Fruit fly (Drosophila melanogaster): ENCODE data around the gene Pdss2.

Pdss2 gene

dm6 chr3L:21044721-21045120 lies 17.0 kb downstream of the Pdss2 start:
- no peak for TF ChIP-seq D1 (tag; optimal IDR thresholded peaks at IDR 0.05)
- no peak for TF ChIP-seq CG8301 (tag; optimal IDR thresholded peaks at IDR 0.05)
- peak; percentile 15 for TF ChIP-seq CG9948 (tag; optimal IDR thresholded peaks at IDR 0.05)
- TF ChIP-seq Ets98B (GFP tag; IDR thresholded peaks at IDR 0.05): no peak
- no peak for TF ChIP-seq Snoo (tag; optimal IDR thresholded peaks at IDR 0.05)
- no peak for TF ChIP-seq CG4496 (GFP tag; IDR thresholded peaks at IDR 0.05)
- no peak for TF ChIP-seq CG12605 (GFP tag; IDR thresholded peaks at IDR 0.05)
- no peak for TF ChIP-seq fd96Ca (GFP tag; IDR thresholded peaks at IDR 0.05)
- TF ChIP-seq CG14655 (GFP tag; optimal IDR thresholded peaks at IDR 0.05): peak; percentile 6

dm6 chr3L:21046107-21046708 lies 18.5 kb downstream of the Pdss2 start:
- TF ChIP-seq CG9948 (tag; optimal IDR thresholded peaks at IDR 0.05): peak; percentile 30
- no peak for TF ChIP-seq EcR (GFP tag; optimal IDR thresholded peaks at IDR 0.05)
- TF ChIP-seq CG14655 (GFP tag; optimal IDR thresholded peaks at IDR 0.05): peak; percentile 61
- TF ChIP-seq rn (GFP tag; IDR thresholded peaks at IDR 0.05): 0 out of 2 replicates have a peak, but pooled peaks have one; percentile 9
- TF ChIP-seq Ets98B (GFP tag; IDR thresholded peaks at IDR 0.05): peak; percentile 27; the same call in 1 of the 2 replicates
- TF ChIP-seq Pif1B (GFP tag; optimal IDR thresholded peaks at IDR 0.05): no peak
- no peak for TF ChIP-seq Snoo (tag; optimal IDR thresholded peaks at IDR 0.05)
- TF ChIP-seq CG8301 (tag; optimal IDR thresholded peaks at IDR 0.05): peak; percentile 54
- peak; percentile 42; the same call in 1 of the 3 replicates for TF ChIP-seq fd96Ca (GFP tag; IDR thresholded peaks at IDR 0.05)
- peak; percentile 12 for TF ChIP-seq CG34367 (tag; optimal IDR thresholded peaks at IDR 0.05)
- 0 out of 2 replicates have a peak, but pooled peaks have one; percentile 21 for TF ChIP-seq CG12605 (GFP tag; IDR thresholded peaks at IDR 0.05)
- TF ChIP-seq CG8159 (tag; optimal IDR thresholded peaks at IDR 0.05): peak; percentile 19
- peak; percentile 48 for TF ChIP-seq Pif1A (GFP tag; optimal IDR thresholded peaks at IDR 0.05)
- peak; percentile 16 for TF ChIP-seq CG15710 (tag; optimal IDR thresholded peaks at IDR 0.05)
- no peak for TF ChIP-seq CG4496 (GFP tag; IDR thresholded peaks at IDR 0.05)
- peak; percentile 32 for TF ChIP-seq CG17806 (tag; optimal IDR thresholded peaks at IDR 0.05)

- TF ChIP-seq fd96Ca (GFP tag; IDR thresholded peaks at IDR 0.05): no peak
- no peak for TF ChIP-seq CG12605 (GFP tag; IDR thresholded peaks at IDR 0.05)
- peak; percentile 59 for TF ChIP-seq CG8159 (tag; optimal IDR thresholded peaks at IDR 0.05)
- TF ChIP-seq CG13204 (GFP tag; optimal IDR thresholded peaks at IDR 0.05): no peak
- no peak for TF ChIP-seq Pif1B (GFP tag; optimal IDR thresholded peaks at IDR 0.05)
- peak; percentile 36 for TF ChIP-seq CG17806 (tag; optimal IDR thresholded peaks at IDR 0.05)
- TF ChIP-seq CG14655 (GFP tag; optimal IDR thresholded peaks at IDR 0.05): peak; percentile 49
- TF ChIP-seq CG9948 (tag; optimal IDR thresholded peaks at IDR 0.05): peak; percentile 29
- no peak for TF ChIP-seq CG32121 (GFP tag; IDR thresholded peaks at IDR 0.05)
- peak; percentile 16 for TF ChIP-seq CG8301 (tag; optimal IDR thresholded peaks at IDR 0.05)
- no peak for TF ChIP-seq gl (tag; optimal IDR thresholded peaks at IDR 0.05)
- no peak for TF ChIP-seq CG4496 (GFP tag; IDR thresholded peaks at IDR 0.05)
- TF ChIP-seq rn (GFP tag; IDR thresholded peaks at IDR 0.05): no peak
- TF ChIP-seq D1 (tag; optimal IDR thresholded peaks at IDR 0.05): no peak
- TF ChIP-seq Pif1A (GFP tag; optimal IDR thresholded peaks at IDR 0.05): peak; percentile 13
- TF ChIP-seq CG10348 (GFP tag; IDR thresholded peaks at IDR 0.05): no peak
- no peak for TF ChIP-seq Ets98B (GFP tag; IDR thresholded peaks at IDR 0.05)
- TF ChIP-seq CG15710 (tag; optimal IDR thresholded peaks at IDR 0.05): peak; percentile 15
- no peak for TF ChIP-seq Snoo (tag; optimal IDR thresholded peaks at IDR 0.05)
- peak; percentile 8 for TF ChIP-seq CG34367 (tag; optimal IDR thresholded peaks at IDR 0.05)
- no peak for TF ChIP-seq EcR (GFP tag; optimal IDR thresholded peaks at IDR 0.05)
These were observed 19.3 kb downstream of the Pdss2 start for dm6 chr3L:21047037-21047436.

dm6 chr3L:21047734-21048657 lies 20.3 kb downstream of the Pdss2 start:
- no peak for TF ChIP-seq rn (GFP tag; IDR thresholded peaks at IDR 0.05)
- TF ChIP-seq fd96Ca (GFP tag; IDR thresholded peaks at IDR 0.05): no peak
- TF ChIP-seq CG8159 (tag; optimal IDR thresholded peaks at IDR 0.05): no peak
- no peak for TF ChIP-seq CG14655 (GFP tag; optimal IDR thresholded peaks at IDR 0.05)
- no peak for TF ChIP-seq CG15710 (tag; optimal IDR thresholded peaks at IDR 0.05)
- TF ChIP-seq EcR (GFP tag; optimal IDR thresholded peaks at IDR 0.05): no peak
- TF ChIP-seq CG12605 (GFP tag; IDR thresholded peaks at IDR 0.05): no peak
- TF ChIP-seq Ets98B (GFP tag; IDR thresholded peaks at IDR 0.05): no peak
- TF ChIP-seq Pif1B (GFP tag; optimal IDR thresholded peaks at IDR 0.05): no peak
- no peak for TF ChIP-seq Pif1A (GFP tag; optimal IDR thresholded peaks at IDR 0.05)

- TF ChIP-seq CG9948 (tag; optimal IDR thresholded peaks at IDR 0.05) (no peak), CG17806 (tag; optimal IDR thresholded peaks at IDR 0.05) (peak; percentile 5), fd96Ca (GFP tag; IDR thresholded peaks at IDR 0.05) (0 out of 3 replicates have a peak, but pooled peaks have one; percentile 27), Snoo (tag; optimal IDR thresholded peaks at IDR 0.05) (peak; percentile 14), CG4496 (GFP tag; IDR thresholded peaks at IDR 0.05) (peak; percentile 61; the same call in 2 of the 3 replicates), EcR (GFP tag; optimal IDR thresholded peaks at IDR 0.05) (peak; percentile 71), CG32121 (GFP tag; IDR thresholded peaks at IDR 0.05) (no peak), CG13204 (GFP tag; optimal IDR thresholded peaks at IDR 0.05) (no peak), CG14655 (GFP tag; optimal IDR thresholded peaks at IDR 0.05) (no peak), CG8301 (tag; optimal IDR thresholded peaks at IDR 0.05) (peak; percentile 12), gl (tag; optimal IDR thresholded peaks at IDR 0.05) (no peak), CG10348 (GFP tag; IDR thresholded peaks at IDR 0.05) (no peak), rn (GFP tag; IDR thresholded peaks at IDR 0.05) (no peak), CG8159 (tag; optimal IDR thresholded peaks at IDR 0.05) (no peak), Ets98B (GFP tag; IDR thresholded peaks at IDR 0.05) (peak; percentile 63), Pif1A (GFP tag; optimal IDR thresholded peaks at IDR 0.05) (no peak), CG34367 (tag; optimal IDR thresholded peaks at IDR 0.05) (no peak)
These were observed 21.8 kb downstream of the Pdss2 start for dm6 chr3L:21049417-21049914.

All from whole organism, pupa.